Worm (Caenorhabditis elegans) whole organism, young adult: ENCODE results near the gene tin-9.1.

ENCODE experiments used
- B0019.2 ChIP-seq: fragments of 200-800 bp; sonication (Bioruptor generic); conservative IDR thresholded peaks from 2 replicates; pipeline ENCODE4 v1.3.6; 2022; ENCODE audit warnings: missing genetic modification reagents, missing genetic modification characterization, missing compliant biosample characterization
- F23B12.7 ChIP-seq: sonication (generic microtip); optimal IDR thresholded peaks from 2 replicates; lab custom pipeline; 2017; ENCODE audit warnings: missing genetic modification characterization, mild to moderate bottlenecking, missing compliant biosample characterization, antibody characterized with exemption, moderate library complexity; ENCODE audit not compliant: insufficient read depth
- F52B5.7 ChIP-seq: sonication (generic microtip); optimal IDR thresholded peaks from 2 replicates; lab custom pipeline; 2016; ENCODE audit warnings: mild to moderate bottlenecking, missing genetic modification characterization, missing compliant biosample characterization
- Y79H2A.3 ChIP-seq: fragments of 200-800 bp; sonication (Bioruptor generic); conservative IDR thresholded peaks from 2 replicates; pipeline ENCODE4 v1.3.6; 2022; ENCODE audit warnings: missing genetic modification reagents, missing genetic modification characterization, missing compliant biosample characterization
- Y95B8A.8 ChIP-seq: fragments of 200-800 bp; sonication (Bioruptor generic); IDR thresholded peaks from 2 replicates; pipeline ENCODE4 v1.3.6; 2022; ENCODE audit warnings: missing genetic modification reagents, missing genetic modification characterization, missing compliant biosample characterization
- akir-1 ChIP-seq: fragments of 200-800 bp; sonication (Bioruptor generic); optimal IDR thresholded peaks from 2 replicates; lab custom pipeline; 2018; ENCODE audit warnings: mild to moderate bottlenecking, missing genetic modification characterization, moderate library complexity, missing compliant biosample characterization
- athp-1 ChIP-seq: sonication (generic microtip); optimal IDR thresholded peaks from 2 replicates; lab custom pipeline; 2017; ENCODE audit warnings: mild to moderate bottlenecking, missing genetic modification characterization, missing compliant biosample characterization
- attf-3 ChIP-seq: fragments of 200-800 bp; sonication (Bioruptor generic); conservative IDR thresholded peaks from 2 replicates; pipeline ENCODE4 v1.3.6; 2022; ENCODE audit warnings: missing genetic modification reagents, missing genetic modification characterization, missing compliant biosample characterization
- bed-2 ChIP-seq: fragments of 200-800 bp; sonication (Bioruptor generic); IDR thresholded peaks from 2 replicates; pipeline ENCODE4 v1.3.6; 2022; ENCODE audit warnings: missing genetic modification reagents, missing genetic modification characterization, missing compliant biosample characterization
- cebp-1 ChIP-seq, 2 experiments: fragments of 200-800 bp in 1 of 2; sonication (Bioruptor generic) in 1 of 2; sonication (generic microtip) in 1 of 2; IDR thresholded peaks in 1 of 2; optimal IDR thresholded peaks in 1 of 2; 2 replicates each; pipeline versions ENCODE4 v1.3.6 to Lab custom; 2017 to 2022; ENCODE audit warnings: missing compliant biosample characterization in 2 of 2, missing genetic modification characterization in 2 of 2, mild to moderate bottlenecking in 1 of 2, missing genetic modification reagents in 1 of 2, moderate library complexity in 1 of 2
- ceh-100 ChIP-seq: fragments of 200-800 bp; sonication (Bioruptor generic); IDR thresholded peaks from 2 replicates; pipeline ENCODE4 v1.3.6; 2022; ENCODE audit warnings: missing genetic modification reagents, missing genetic modification characterization, missing compliant biosample characterization
- ceh-58 ChIP-seq: fragments of 200-800 bp; sonication (Bioruptor generic); IDR thresholded peaks from 2 replicates; pipeline ENCODE4 v1.3.6; 2022; ENCODE audit warnings: missing genetic modification characterization, missing compliant biosample characterization
- dox-1 ChIP-seq: fragments of 200-800 bp; sonication (Bioruptor generic); IDR thresholded peaks from 2 replicates; pipeline ENCODE4 v1.3.6; 2022; ENCODE audit warnings: missing genetic modification reagents, missing genetic modification characterization, missing compliant biosample characterization
- dpl-1 ChIP-seq: fragments of 150-350 bp; optimal IDR thresholded peaks from 2 replicates; lab custom pipeline; 2014; ENCODE audit warnings: missing biosample characterization, missing genetic modification reagents, missing genetic modification characterization
- efl-1 ChIP-seq: fragments of 150-350 bp; optimal IDR thresholded peaks from 2 replicates; lab custom pipeline; 2014; ENCODE audit warnings: missing biosample characterization, missing genetic modification reagents, missing genetic modification characterization
- egl-44 ChIP-seq: fragments of 200-800 bp; sonication (Bioruptor generic); IDR thresholded peaks from 2 replicates; pipeline ENCODE4 v1.3.6; 2022; ENCODE audit warnings: missing genetic modification reagents, missing genetic modification characterization, missing compliant biosample characterization
- mcd-1 ChIP-seq: fragments of 200-800 bp; sonication (Bioruptor generic); IDR thresholded peaks from 2 replicates; pipeline ENCODE4 v1.3.6; 2022; ENCODE audit warnings: missing genetic modification reagents, missing genetic modification characterization, missing compliant biosample characterization
- mes-4 ChIP-seq: sonication (generic microtip); optimal IDR thresholded peaks from 2 replicates; lab custom pipeline; 2016; ENCODE audit warnings: missing genotype, missing genetic modification characterization, missing compliant biosample characterization
- mxl-1 ChIP-seq: sonication (generic microtip); optimal IDR thresholded peaks from 2 replicates; lab custom pipeline; 2016; ENCODE audit warnings: missing genetic modification characterization, missing compliant biosample characterization
- nhr-80 ChIP-seq: sonication (generic microtip); optimal IDR thresholded peaks from 2 replicates; lab custom pipeline; 2016; ENCODE audit warnings: missing genetic modification characterization, missing compliant biosample characterization
- rpc-1 ChIP-seq, 2 experiments: fragments of 150-350 bp in 1 of 2; sonication (generic microtip) in 1 of 2; optimal IDR thresholded peaks; 2 replicates each; lab custom pipeline; 2014 to 2018; ENCODE audit warnings: missing biosample characterization in 1 of 2, missing genetic modification characterization in 1 of 2, missing genetic modification reagents in 1 of 2, missing genotype in 1 of 2
- snpc-1.1 ChIP-seq: sonication (generic microtip); optimal IDR thresholded peaks from 2 replicates; lab custom pipeline; 2017; ENCODE audit warnings: missing genetic modification characterization, mild to moderate bottlenecking, missing compliant biosample characterization, antibody characterized with exemption, moderate library complexity, missing genotype, missing genetic modification reagents; ENCODE audit not compliant: insufficient read depth
- sptf-2 ChIP-seq: fragments of 200-800 bp; sonication (Bioruptor generic); optimal IDR thresholded peaks from 2 replicates; lab custom pipeline; 2018; ENCODE audit warnings: mild to moderate bottlenecking, missing genetic modification characterization, missing compliant biosample characterization
- unc-130 ChIP-seq: sonication (generic microtip); optimal IDR thresholded peaks from 2 replicates; lab custom pipeline; 2016; ENCODE audit warnings: missing genetic modification reagents, missing genetic modification characterization, missing compliant biosample characterization
- xnd-1 ChIP-seq: sonication (generic microtip); optimal IDR thresholded peaks from 2 replicates; lab custom pipeline; 2016; ENCODE audit warnings: missing genotype, missing genetic modification reagents, missing genetic modification characterization, missing compliant biosample characterization
- ztf-25 ChIP-seq: fragments of 200-800 bp; sonication (Bioruptor generic); IDR thresholded peaks from 2 replicates; pipeline ENCODE4 v1.3.6; 2022; ENCODE audit warnings: missing genetic modification reagents, missing genetic modification characterization, missing compliant biosample characterization
- ztf-6 ChIP-seq: fragments of 200-800 bp; sonication (Bioruptor generic); IDR thresholded peaks from 2 replicates; pipeline ENCODE4 v1.3.6; 2022; ENCODE audit warnings: missing genetic modification reagents, missing genetic modification characterization, missing compliant biosample characterization

tin-9.1 gene

DNA sequence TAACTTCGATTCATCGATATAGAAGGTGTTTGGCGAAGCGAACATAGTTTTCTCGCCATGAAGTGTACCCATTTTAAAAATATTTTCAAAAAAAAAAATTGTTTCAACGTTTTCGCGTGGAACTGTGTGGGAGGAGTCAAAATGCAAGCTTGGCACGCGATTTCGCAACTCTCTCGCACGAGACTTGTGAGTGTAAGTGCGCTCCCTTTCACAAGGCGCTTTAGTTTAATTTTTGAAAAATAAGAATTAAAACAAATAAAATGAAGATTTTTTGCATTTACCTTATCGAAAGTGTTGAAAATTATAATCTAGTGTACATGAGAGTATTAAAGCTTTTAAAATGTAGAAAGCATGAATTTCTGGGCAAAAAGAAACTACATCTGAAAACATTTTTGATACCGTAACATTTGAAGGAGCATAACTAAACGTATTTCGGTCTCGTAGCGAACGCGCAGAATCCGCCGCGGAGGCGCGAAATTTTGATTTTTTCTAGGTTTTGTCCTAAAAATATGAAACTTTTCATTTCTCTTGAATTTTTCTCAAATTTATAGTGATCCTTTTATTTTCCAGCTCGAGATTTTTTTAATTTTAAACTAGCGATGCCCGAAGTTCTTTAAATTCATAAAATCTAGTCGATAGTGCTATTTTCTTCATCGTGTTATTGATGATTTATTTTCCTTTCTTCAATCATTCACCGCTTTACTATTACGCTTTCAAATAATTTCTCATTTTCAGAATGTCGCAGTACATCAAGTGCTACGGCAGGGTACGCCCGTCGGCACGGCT lies 4.7 kb downstream of the tin-9.1 start, which contains the start of the genes cogc-2 and klp-18 (continued):
- TF ChIP-seq ceh-58 (GFP tag; lab: Robert Waterston, UW), result no peak

DNA sequence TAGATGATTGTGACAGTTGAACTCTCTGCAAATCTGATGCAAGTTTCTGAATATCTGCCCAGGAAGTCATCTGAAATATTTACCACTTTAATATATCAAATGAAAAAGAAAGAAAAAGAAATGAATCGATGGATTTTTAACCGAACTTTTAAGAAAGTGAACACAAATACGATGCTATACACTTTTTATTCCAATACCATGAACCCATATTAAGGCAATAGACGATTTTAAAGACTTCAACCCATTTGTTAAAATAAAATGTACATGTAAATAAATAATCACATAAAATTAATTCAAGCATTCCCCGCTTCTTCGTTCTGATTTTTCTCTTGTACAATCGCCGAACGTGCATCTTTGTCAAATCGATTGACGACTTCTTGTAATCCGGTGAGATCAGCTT lies 7.6 kb downstream of the tin-9.1 start, which contains the start of gene ufl-1:
TSS of gene ufl-1 (minus strand) at position 70 of the 400 bp plus-strand sequence.
- TF ChIP-seq mxl-1 (tag; lab: Kevin White, UChicago) (no peak), bed-2 (GFP tag; lab: Robert Waterston, UW) (no peak)

DNA sequence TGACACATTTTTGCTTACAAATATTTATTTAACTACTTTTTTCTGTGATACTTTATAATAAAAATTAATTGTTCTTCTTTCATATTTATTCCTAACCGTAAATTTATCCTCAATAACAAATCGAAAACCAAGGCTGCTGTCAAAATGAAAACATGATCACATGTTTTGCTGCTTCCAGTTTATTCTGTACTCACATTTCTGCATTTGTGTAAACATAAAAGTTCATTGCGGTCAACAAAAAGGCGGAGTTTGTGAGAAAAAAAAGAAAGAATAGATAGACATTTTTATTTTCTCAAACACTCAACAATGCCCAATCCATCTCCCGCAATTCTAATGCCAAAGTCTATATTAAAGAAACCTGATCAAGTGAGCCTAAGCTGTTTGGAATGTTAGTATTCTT lies 8.6 kb downstream of the tin-9.1 start, which contains the start of gene C06G3.3:
TSS of gene C06G3.3 (plus strand) at position 301 of the 400 bp plus-strand sequence.
- TF ChIP-seq attf-3 (GFP tag; lab: Robert Waterston, UW), result no peak
- no peak for TF ChIP-seq F23B12.7 (tag; lab: Kevin White, UChicago)
- no peak for TF ChIP-seq akir-1 (GFP tag; lab: Kevin White, UChicago)

DNA sequence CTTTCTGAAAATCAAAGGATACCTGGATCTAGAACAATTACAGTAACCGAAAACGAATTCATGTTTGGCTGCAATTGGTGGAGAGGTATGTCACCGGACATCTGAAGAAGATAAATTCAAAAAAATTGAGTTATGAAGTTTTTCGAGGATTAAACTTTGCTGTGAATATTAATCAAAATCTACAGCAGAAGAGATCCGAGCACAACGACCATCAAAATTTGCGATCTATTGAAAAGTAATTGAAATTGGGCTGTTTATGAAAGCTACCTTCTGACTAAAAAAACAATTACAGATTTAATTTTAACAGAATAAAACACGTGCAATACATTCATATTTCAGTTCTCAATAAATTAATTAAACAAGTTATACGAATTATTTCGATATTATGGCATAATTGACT lies 11.9 kb downstream of the tin-9.1 start, which contains the start of gene C06G3.8:
TSS of gene C06G3.8 (minus strand) at position 101 of the 400 bp plus-strand sequence.
- TF ChIP-seq athp-1, result no peak
- no peak for TF ChIP-seq dox-1 (GFP tag; lab: Robert Waterston, UW)
- no peak for TF ChIP-seq efl-1 (GFP tag; lab: Kevin White, UChicago)
- TF ChIP-seq dpl-1 (GFP tag; lab: Kevin White, UChicago), result no peak
- TF ChIP-seq sptf-2 (GFP tag; lab: Kevin White, UChicago), result no peak
- TF ChIP-seq F52B5.7 (tag; lab: Kevin White, UChicago), result no peak
- TF ChIP-seq xnd-1 (tag; lab: Kevin White, UChicago), result no peak
- TF ChIP-seq Y79H2A.3 (GFP tag; lab: Robert Waterston, UW), result no peak
- no peak for TF ChIP-seq B0019.2
- TF ChIP-seq snpc-1.1 (tag; lab: Kevin White, UChicago), result no peak
- no peak for TF ChIP-seq mes-4
- TF ChIP-seq ztf-25, result no peak
- no peak for TF ChIP-seq egl-44
- TF ChIP-seq ceh-100 (GFP tag; lab: Robert Waterston, UW), result no peak
- no peak for TF ChIP-seq mcd-1 (GFP tag; lab: Robert Waterston, UW)

DNA sequence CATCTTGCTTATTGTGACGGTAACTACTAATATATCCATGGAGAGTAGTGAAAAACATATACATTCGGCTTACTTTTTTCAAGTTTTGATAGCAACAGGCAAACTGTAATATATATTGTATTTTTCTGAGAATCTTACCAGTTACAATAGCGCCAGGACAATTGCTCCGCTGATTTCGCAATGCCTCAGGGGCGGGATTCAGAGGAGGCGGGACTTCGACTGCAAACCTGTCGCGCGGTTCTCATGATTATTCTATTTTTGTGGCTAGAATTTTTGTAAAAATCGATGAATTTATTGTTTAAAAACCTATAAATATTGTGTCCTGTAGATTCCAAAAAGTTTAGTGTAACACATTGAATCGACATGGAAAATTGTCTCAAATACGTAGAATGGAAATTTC lies 13.4 kb downstream of the tin-9.1 start:
- TF ChIP-seq cebp-1 (GFP tag; IDR thresholded peaks at IDR 0.05; lab: Robert Waterston, UW) (no peak), cebp-1 (tag; optimal IDR thresholded peaks at IDR 0.05; lab: Kevin White, UChicago) (peak; percentile 86), unc-130 (no peak), Y95B8A.8 (no peak), ztf-6 (GFP tag; lab: Robert Waterston, UW) (no peak)

DNA sequence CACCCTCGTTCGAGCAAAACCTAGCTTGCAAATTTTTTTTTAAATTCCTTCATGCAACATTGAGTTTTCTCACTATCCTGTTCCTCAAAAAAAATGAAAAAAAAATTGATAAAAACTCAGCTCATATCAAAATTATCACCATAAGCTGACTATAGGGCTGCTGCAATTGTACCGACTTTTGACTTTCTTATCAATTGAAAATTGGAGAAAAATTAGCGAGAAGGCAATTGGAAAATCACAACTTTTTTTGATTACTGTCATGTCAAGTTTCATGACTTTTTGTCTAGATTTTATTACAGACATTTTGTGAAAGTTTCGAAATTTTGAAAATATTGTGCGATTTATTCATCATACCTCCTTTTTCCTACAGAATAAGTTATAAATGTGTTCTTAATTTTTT lies 18.6 kb downstream of the tin-9.1 start:
- no peak for TF ChIP-seq rpc-1 (optimal IDR thresholded peaks at IDR 0.05; lab: Kevin White, UChicago)
- no peak for TF ChIP-seq rpc-1 (tag; optimal IDR thresholded peaks at IDR 0.05; lab: Kevin White, UChicago)
- TF ChIP-seq ceh-58 (GFP tag; lab: Robert Waterston, UW), result no peak
- TF ChIP-seq nhr-80 (tag; lab: Kevin White, UChicago), result peak; percentile 79
